Worm (Caenorhabditis elegans): ENCODE data around the gene pqn-35.

The pqn-35 gene

DNA sequence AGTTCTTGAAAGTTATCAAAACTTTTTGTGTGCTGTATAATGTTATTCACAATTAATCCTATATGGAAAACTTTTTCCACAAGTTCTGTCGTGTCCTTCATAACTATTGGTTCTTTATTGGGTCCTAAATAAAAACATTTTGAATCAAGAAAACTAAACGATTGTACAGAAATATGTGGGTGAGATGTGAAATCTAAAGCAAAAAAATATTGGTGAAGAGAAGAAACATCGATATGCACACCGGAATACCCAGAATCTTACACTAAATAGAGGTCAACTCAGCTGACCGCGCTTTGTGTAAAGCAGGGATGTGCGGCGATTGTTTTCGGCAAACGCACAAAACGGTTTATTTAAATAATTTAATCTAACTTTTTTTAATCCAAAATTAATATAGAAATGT lies 48.5 kb downstream of the pqn-35 start, which contains the start of gene T05A7.13:
T05A7.13 (minus strand) TSS at position 101 of the 400 bp plus-strand sequence.
- TF ChIP-seq elt-2 (tag; optimal IDR thresholded peaks at IDR 0.05) (no peak), elt-3 (tag; optimal IDR thresholded peaks at IDR 0.05) (no peak), snpc-4 (tag; optimal IDR thresholded peaks at IDR 0.05) (no peak), nhr-76 (tag; optimal IDR thresholded peaks at IDR 0.05) (no peak), fos-1 (tag; optimal IDR thresholded peaks at IDR 0.05) (no peak), nhr-12 (tag; optimal IDR thresholded peaks at IDR 0.05) (no peak), egl-5 (tag; optimal IDR thresholded peaks at IDR 0.05) (no peak), unc-62 (GFP tag; optimal IDR thresholded peaks at IDR 0.05) (no peak), lin-39 (tag; optimal IDR thresholded peaks at IDR 0.05) (no peak), tbx-2 (tag; optimal IDR thresholded peaks at IDR 0.05) (no peak), aly-2 (tag; optimal IDR thresholded peaks at IDR 0.05) (no peak), eor-1 (tag; optimal IDR thresholded peaks at IDR 0.05) (no peak), nfya-1 (tag; optimal IDR thresholded peaks at IDR 0.05; ENCODE audit: insufficient read depth) (no peak), ceh-16 (tag; optimal IDR thresholded peaks at IDR 0.05) (no peak), sea-2 (GFP tag; optimal IDR thresholded peaks at IDR 0.05) (no peak)

- TF ChIP-seq nhr-11 (tag; optimal IDR thresholded peaks at IDR 0.05) (no peak), unc-39 (tag; optimal IDR thresholded peaks at IDR 0.05) (no peak), ceh-28 (tag; optimal IDR thresholded peaks at IDR 0.05) (no peak), egl-27 (tag; optimal IDR thresholded peaks at IDR 0.05) (no peak), ztf-11 (tag; optimal IDR thresholded peaks at IDR 0.05) (no peak), elt-2 (tag; optimal IDR thresholded peaks at IDR 0.05) (no peak), nhr-12 (tag; optimal IDR thresholded peaks at IDR 0.05) (no peak), nhr-28 (tag; optimal IDR thresholded peaks at IDR 0.05) (no peak), nhr-23 (tag; optimal IDR thresholded peaks at IDR 0.05) (no peak), nhr-76 (tag; optimal IDR thresholded peaks at IDR 0.05) (no peak), lin-15B (tag; optimal IDR thresholded peaks at IDR 0.05) (no peak), eor-1 (tag; optimal IDR thresholded peaks at IDR 0.05) (no peak), unc-62 (GFP tag; optimal IDR thresholded peaks at IDR 0.05) (no peak), pqm-1 (tag; optimal IDR thresholded peaks at IDR 0.05) (no peak), ceh-16 (tag; optimal IDR thresholded peaks at IDR 0.05) (no peak), fos-1 (tag; optimal IDR thresholded peaks at IDR 0.05) (no peak)
Observed at ce11 chrII:4663186-4663585, 50.4 kb downstream of the pqn-35 start, which contains the start of gene T05A7.12. TSS of gene T05A7.12 (minus strand) at chrII:4663286.

DNA sequence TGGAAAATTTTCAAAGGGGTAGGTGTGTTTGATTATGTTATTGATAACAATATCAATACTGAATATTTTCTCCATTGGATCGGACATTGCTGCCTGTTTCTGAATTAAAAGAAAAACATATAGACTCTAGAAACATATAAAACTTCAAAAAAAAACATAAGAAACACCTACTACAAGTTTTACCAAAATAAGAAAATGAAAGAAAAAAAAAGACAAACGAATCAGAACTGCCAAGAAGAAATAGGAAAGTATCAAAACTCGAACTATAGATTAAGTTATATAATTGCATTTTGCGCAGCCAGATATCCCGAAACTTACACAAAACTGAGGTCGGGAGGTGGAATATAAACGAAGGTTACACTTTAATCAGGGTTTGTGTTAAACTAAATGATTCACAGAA lies 52.6 kb downstream of the pqn-35 start, which contains the start of gene T05A7.11:
T05A7.11 (minus strand) TSS at position 101 of the 400 bp plus-strand sequence.
- no peak for TF ChIP-seq ceh-82 (tag; optimal IDR thresholded peaks at IDR 0.05)
- TF ChIP-seq egl-5 (tag; optimal IDR thresholded peaks at IDR 0.05): no peak
- TF ChIP-seq fkh-2 (tag; optimal IDR thresholded peaks at IDR 0.05): no peak
- no peak for TF ChIP-seq ama-1 (optimal IDR thresholded peaks at IDR 0.05)
- TF ChIP-seq aly-2 (tag; optimal IDR thresholded peaks at IDR 0.05): no peak
- no peak for TF ChIP-seq unc-62 (GFP tag; optimal IDR thresholded peaks at IDR 0.05)
- no peak for TF ChIP-seq lin-39 (tag; optimal IDR thresholded peaks at IDR 0.05)
- no peak for TF ChIP-seq elt-3 (tag; optimal IDR thresholded peaks at IDR 0.05)
- TF ChIP-seq nhr-43 (tag; optimal IDR thresholded peaks at IDR 0.05; ENCODE audit: poor library complexity, severe bottlenecking): no peak
- no peak for TF ChIP-seq lsy-12 (tag; optimal IDR thresholded peaks at IDR 0.05)
- TF ChIP-seq nhr-77 (tag; optimal IDR thresholded peaks at IDR 0.05): no peak
- no peak for TF ChIP-seq sea-2 (GFP tag; optimal IDR thresholded peaks at IDR 0.05)
- no peak for TF ChIP-seq nhr-76 (tag; optimal IDR thresholded peaks at IDR 0.05)
- no peak for TF ChIP-seq fos-1 (tag; optimal IDR thresholded peaks at IDR 0.05)
- no peak for TF ChIP-seq tbx-2 (tag; optimal IDR thresholded peaks at IDR 0.05)
- no peak for TF ChIP-seq nhr-23 (tag; optimal IDR thresholded peaks at IDR 0.05)

DNA sequence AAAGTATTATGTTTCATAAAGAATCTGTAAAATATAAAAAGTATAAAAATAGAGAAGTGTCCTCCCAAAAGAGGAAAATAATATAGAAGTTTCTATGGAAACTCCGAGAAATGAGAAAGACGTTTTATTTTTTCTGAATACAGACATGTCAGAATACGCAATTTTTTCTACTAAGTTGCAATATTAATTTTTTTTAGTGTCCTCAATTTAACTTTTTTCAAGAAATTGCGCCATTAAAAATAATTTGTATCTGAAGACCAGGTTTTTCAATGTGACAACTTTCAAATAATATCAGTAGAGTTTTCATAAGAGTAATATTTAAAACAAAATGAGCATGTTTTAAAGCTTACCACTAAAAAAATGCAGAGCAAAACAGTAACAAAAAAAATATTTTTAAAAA lies 54.8 kb downstream of the pqn-35 start, which contains the start of gene fut-5:
fut-5 (minus strand) TSS at position 101 of the 400 bp plus-strand sequence.
- TF ChIP-seq tbx-2 (tag; optimal IDR thresholded peaks at IDR 0.05): no peak
- TF ChIP-seq sea-2 (GFP tag; optimal IDR thresholded peaks at IDR 0.05): no peak
- TF ChIP-seq ZK546.5 (tag; optimal IDR thresholded peaks at IDR 0.05): no peak
- TF ChIP-seq nhr-67 (tag; optimal IDR thresholded peaks at IDR 0.05): no peak
- TF ChIP-seq fkh-10 (GFP tag; optimal IDR thresholded peaks at IDR 0.05): no peak
- no peak for TF ChIP-seq fos-1 (tag; optimal IDR thresholded peaks at IDR 0.05)
- no peak for TF ChIP-seq nfya-1 (tag; optimal IDR thresholded peaks at IDR 0.05; ENCODE audit: insufficient read depth)
- no peak for TF ChIP-seq eor-1 (tag; optimal IDR thresholded peaks at IDR 0.05)
- TF ChIP-seq pha-4 (tag; optimal IDR thresholded peaks at IDR 0.05): no peak
- no peak for TF ChIP-seq daf-12 (tag; optimal IDR thresholded peaks at IDR 0.05)
- no peak for TF ChIP-seq jun-1 (tag; optimal IDR thresholded peaks at IDR 0.05)
- TF ChIP-seq lin-39 (tag; optimal IDR thresholded peaks at IDR 0.05): no peak
- no peak for TF ChIP-seq ceh-28 (tag; optimal IDR thresholded peaks at IDR 0.05)
- no peak for TF ChIP-seq elt-1 (tag; optimal IDR thresholded peaks at IDR 0.05)
- TF ChIP-seq snpc-4 (tag; optimal IDR thresholded peaks at IDR 0.05): no peak
- TF ChIP-seq unc-62 (GFP tag; optimal IDR thresholded peaks at IDR 0.05): no peak
- TF ChIP-seq egl-27 (tag; optimal IDR thresholded peaks at IDR 0.05): no peak
- TF ChIP-seq elt-2 (tag; optimal IDR thresholded peaks at IDR 0.05): no peak

All from whole organism, L3 larva.